Fruit fly (Drosophila melanogaster) whole organism, embryonic: Measurements from ENCODE around the gene Dop1R2.

Source experiments
- ATbp ChIP-seq: fragments of 200-800 bp; sonication (Bioruptor generic); optimal IDR thresholded peaks from 2 replicates; lab custom pipeline; 2017; ENCODE audit warnings: missing biosample characterization, mild to moderate bottlenecking, missing genetic modification characterization, missing genetic modification reagents
- B-H2 ChIP-seq: fragments of 200-800 bp; sonication (Bioruptor generic); optimal IDR thresholded peaks from 2 replicates; lab custom pipeline; 2018; ENCODE audit warnings: missing biosample characterization, mild to moderate bottlenecking, missing genetic modification characterization
- BEAF-32 ChIP-seq: fragments of 200-800 bp; sonication (Bioruptor generic); optimal IDR thresholded peaks from 3 replicates; lab custom pipeline; 2017; ENCODE audit warnings: missing biosample characterization, missing genetic modification characterization, mild to moderate bottlenecking, moderate library complexity, missing genetic modification reagents
- Bdp1 ChIP-seq: fragments of 200-800 bp; sonication (Bioruptor generic); optimal IDR thresholded peaks from 3 replicates; lab custom pipeline; 2016; ENCODE audit warnings: missing biosample characterization, missing genetic modification characterization
- CG10462 ChIP-seq: fragments of 200-800 bp; sonication (Bioruptor generic); optimal IDR thresholded peaks from 2 replicates; lab custom pipeline; 2016; ENCODE audit warnings: missing biosample characterization, missing genetic modification characterization
- CG10959 ChIP-seq: fragments of 200-800 bp; sonication (Bioruptor generic); IDR thresholded peaks from 2 replicates; pipeline ENCODE4 v1.3.6; 2022; ENCODE audit warnings: missing biosample characterization, missing genetic modification characterization
- CG11085 ChIP-seq: fragments of 200-800 bp; sonication (Bioruptor generic); IDR thresholded peaks from 2 replicates; pipeline ENCODE4 v1.3.6; 2022; ENCODE audit warnings: missing biosample characterization, missing genetic modification characterization
- CG11504 ChIP-seq: fragments of 200-800 bp; sonication (Bioruptor generic); optimal IDR thresholded peaks from 3 replicates; lab custom pipeline; 2019; ENCODE audit warnings: missing biosample characterization, mild to moderate bottlenecking, missing genetic modification characterization, moderate library complexity
- CG12219 ChIP-seq: fragments of 200-800 bp; sonication (Bioruptor generic); optimal IDR thresholded peaks from 3 replicates; lab custom pipeline; 2018; ENCODE audit warnings: missing biosample characterization, mild to moderate bottlenecking, missing genetic modification characterization
- CG12299 ChIP-seq: fragments of 200-800 bp; sonication (Bioruptor generic); optimal IDR thresholded peaks from 2 replicates; lab custom pipeline; 2018; ENCODE audit warnings: missing biosample characterization, mild to moderate bottlenecking, missing genetic modification characterization
- CG13424 ChIP-seq: fragments of 200-800 bp; sonication (Bioruptor generic); optimal IDR thresholded peaks from 2 replicates; lab custom pipeline; 2019; ENCODE audit warnings: missing biosample characterization, mild to moderate bottlenecking, missing genetic modification characterization, moderate library complexity
- CG16813 ChIP-seq: fragments of 200-800 bp; sonication (Bioruptor generic); IDR thresholded peaks from 3 replicates; pipeline ENCODE4 v1.3.6; 2022; ENCODE audit warnings: missing biosample characterization, missing genetic modification characterization; ENCODE audit not compliant: partially characterized antibody
- CG1792 ChIP-seq: fragments of 200-800 bp; sonication (Bioruptor generic); optimal IDR thresholded peaks from 2 replicates; lab custom pipeline; 2016; ENCODE audit warnings: missing biosample characterization, missing genetic modification characterization
- CG1832 ChIP-seq: fragments of 200-800 bp; sonication (Bioruptor generic); optimal IDR thresholded peaks from 2 replicates; lab custom pipeline; 2017; ENCODE audit warnings: missing biosample characterization, mild to moderate bottlenecking, missing genetic modification characterization, inconsistent platforms
- CG18619 ChIP-seq: fragments of 200-800 bp; sonication (Bioruptor generic); optimal IDR thresholded peaks from 3 replicates; lab custom pipeline; 2017; ENCODE audit warnings: missing biosample characterization, mild to moderate bottlenecking, missing genetic modification characterization
- CG30020 ChIP-seq: fragments of 200-800 bp; optimal IDR thresholded peaks from 2 replicates; lab custom pipeline; 2019; ENCODE audit warnings: missing biosample characterization, mild to moderate bottlenecking, missing genetic modification characterization, moderate library complexity
- CG34422 ChIP-seq: fragments of 200-800 bp; sonication (Bioruptor generic); IDR thresholded peaks from 3 replicates; pipeline ENCODE4 v1.3.6; 2022; ENCODE audit warnings: missing biosample characterization, missing genetic modification characterization
- CG7556 ChIP-seq: fragments of 200-800 bp; sonication (Bioruptor generic); optimal IDR thresholded peaks from 2 replicates; lab custom pipeline; 2017; ENCODE audit warnings: missing biosample characterization, mild to moderate bottlenecking, missing genetic modification characterization
- CG8388 ChIP-seq: fragments of 200-800 bp; sonication (Bioruptor generic); optimal IDR thresholded peaks from 2 replicates; lab custom pipeline; 2019; ENCODE audit warnings: missing biosample characterization, mild to moderate bottlenecking, missing genetic modification characterization, moderate library complexity
- CG8944 ChIP-seq: fragments of 200-800 bp; sonication (Bioruptor generic); optimal IDR thresholded peaks from 3 replicates; lab custom pipeline; 2016; ENCODE audit warnings: missing biosample characterization, missing genetic modification characterization
- CG9609 ChIP-seq: fragments of 200-800 bp; sonication (Bioruptor generic); optimal IDR thresholded peaks from 3 replicates; lab custom pipeline; 2016; ENCODE audit warnings: missing biosample characterization, missing genetic modification characterization
- CG9817 ChIP-seq: fragments of 200-800 bp; sonication (Bioruptor generic); optimal IDR thresholded peaks from 2 replicates; lab custom pipeline; 2018; ENCODE audit warnings: missing biosample characterization, mild to moderate bottlenecking, missing genetic modification characterization, moderate library complexity
- D19A ChIP-seq: fragments of 200-800 bp; optimal IDR thresholded peaks from 3 replicates; lab custom pipeline; 2019; ENCODE audit warnings: missing biosample characterization, mild to moderate bottlenecking, missing genetic modification characterization, moderate library complexity
- Dek ChIP-seq: fragments of 200-800 bp; sonication (Bioruptor generic); optimal IDR thresholded peaks from 3 replicates; lab custom pipeline; 2019; ENCODE audit warnings: missing biosample characterization, mild to moderate bottlenecking, missing genetic modification characterization, moderate library complexity
- ERR ChIP-seq: fragments of 200-800 bp; sonication (Bioruptor generic); optimal IDR thresholded peaks from 2 replicates; lab custom pipeline; 2016; ENCODE audit warnings: missing biosample characterization, missing genetic modification characterization
- Eip74EF ChIP-seq, 2 experiments: fragments of 200-800 bp in 1 of 2; fragments of >200 bp in 1 of 2; sonication (Bioruptor generic) in 1 of 2; optimal IDR thresholded peaks; 2 replicates each; lab custom pipeline; 2017 to 2019; ENCODE audit warnings: missing biosample characterization in 2 of 2, missing genetic modification characterization in 2 of 2, mild to moderate bottlenecking in 1 of 2, moderate library complexity in 1 of 2
- Gug ChIP-seq: fragments of 200-800 bp; sonication (Bioruptor generic); IDR thresholded peaks from 4 replicates; pipeline ENCODE4 v1.3.6; 2022; ENCODE audit warnings: missing biosample characterization, missing genetic modification characterization
- Hand ChIP-seq: fragments of 200-800 bp; sonication (Bioruptor generic); optimal IDR thresholded peaks from 2 replicates; lab custom pipeline; 2017; ENCODE audit warnings: mild to moderate bottlenecking, missing biosample characterization, missing genetic modification reagents, missing genetic modification characterization
- Jarid2 ChIP-seq: fragments of 200-800 bp; sonication (Bioruptor generic); optimal IDR thresholded peaks from 3 replicates; lab custom pipeline; 2017; ENCODE audit warnings: mild to moderate bottlenecking, missing biosample characterization, missing genetic modification reagents, missing genetic modification characterization
- Lhr ChIP-seq: fragments of 200-800 bp; sonication (Bioruptor generic); optimal IDR thresholded peaks from 3 replicates; lab custom pipeline; 2017; ENCODE audit warnings: mild to moderate bottlenecking, missing biosample characterization, missing genetic modification reagents, missing genetic modification characterization
- Lim3 ChIP-seq: fragments of 200-800 bp; sonication (Bioruptor generic); IDR thresholded peaks from 2 replicates; pipeline ENCODE4 v1.3.6; 2022; ENCODE audit warnings: missing biosample characterization, missing genetic modification characterization
- Meics ChIP-seq: fragments of 200-800 bp; sonication (Bioruptor generic); optimal IDR thresholded peaks from 2 replicates; lab custom pipeline; 2017; ENCODE audit warnings: missing biosample characterization, mild to moderate bottlenecking, missing genetic modification characterization
- Six4 ChIP-seq: fragments of 200-800 bp; sonication (Bioruptor generic); optimal IDR thresholded peaks from 2 replicates; lab custom pipeline; 2016; ENCODE audit warnings: missing biosample characterization, missing genetic modification characterization
- Sox102F ChIP-seq: fragments of 200-800 bp; sonication (Bioruptor generic); optimal IDR thresholded peaks from 2 replicates; lab custom pipeline; 2018; ENCODE audit warnings: missing biosample characterization, mild to moderate bottlenecking, missing genetic modification characterization, moderate library complexity
- Sry-β ChIP-seq: fragments of 200-800 bp; sonication (Bioruptor generic); optimal IDR thresholded peaks from 2 replicates; lab custom pipeline; 2018; ENCODE audit warnings: missing biosample characterization, mild to moderate bottlenecking, missing genetic modification characterization, moderate library complexity
- YL-1 ChIP-seq: fragments of 200-800 bp; sonication (Bioruptor generic); optimal IDR thresholded peaks from 3 replicates; lab custom pipeline; 2017; ENCODE audit warnings: missing biosample characterization, mild to moderate bottlenecking, missing genetic modification characterization
- cas ChIP-seq: fragments of 200-800 bp; sonication (Bioruptor generic); IDR thresholded peaks from 2 replicates; pipeline ENCODE4 v1.3.6; 2022; ENCODE audit warnings: missing biosample characterization, missing genetic modification characterization
- dati ChIP-seq: fragments of 200-800 bp; sonication (Bioruptor generic); IDR thresholded peaks from 2 replicates; pipeline ENCODE4 v1.3.6; 2022; ENCODE audit warnings: missing biosample characterization, missing genetic modification characterization
- dysf ChIP-seq: fragments of 200-800 bp; sonication (Bioruptor generic); IDR thresholded peaks from 3 replicates; pipeline ENCODE4 v1.3.6; 2022; ENCODE audit warnings: missing biosample characterization, missing genetic modification characterization
- fd64A ChIP-seq: fragments of 200-800 bp; sonication (Bioruptor generic); optimal IDR thresholded peaks from 3 replicates; lab custom pipeline; 2018; ENCODE audit warnings: missing biosample characterization, mild to moderate bottlenecking, missing genetic modification characterization
- fru ChIP-seq: fragments of >200 bp; optimal IDR thresholded peaks from 2 replicates; lab custom pipeline; 2017
- fu2 ChIP-seq: fragments of 200-800 bp; sonication (Bioruptor generic); optimal IDR thresholded peaks from 2 replicates; lab custom pipeline; 2016; ENCODE audit warnings: missing biosample characterization, missing genetic modification characterization
- gcm ChIP-seq: fragments of 200-800 bp; sonication (Bioruptor generic); optimal IDR thresholded peaks from 2 replicates; lab custom pipeline; 2019; ENCODE audit warnings: missing biosample characterization, mild to moderate bottlenecking, missing genetic modification characterization, moderate library complexity
- kah ChIP-seq: fragments of 200-800 bp; sonication (Bioruptor generic); optimal IDR thresholded peaks from 2 replicates; lab custom pipeline; 2018; ENCODE audit warnings: missing biosample characterization, mild to moderate bottlenecking, missing genetic modification characterization
- pho ChIP-seq: fragments of 200-800 bp; sonication (Bioruptor generic); optimal IDR thresholded peaks from 2 replicates; lab custom pipeline; 2016; ENCODE audit warnings: missing biosample characterization, missing genetic modification characterization
- run ChIP-seq: fragments of 200-800 bp; sonication (Bioruptor generic); optimal IDR thresholded peaks from 3 replicates; lab custom pipeline; 2018; ENCODE audit warnings: missing biosample characterization, mild to moderate bottlenecking, missing genetic modification characterization
- sens ChIP-seq: fragments of 200-800 bp; sonication (Bioruptor generic); peaks from one replicate; lab custom pipeline; 2016; ENCODE audit warnings: missing biosample characterization, missing genetic modification characterization
- twi ChIP-seq: fragments of 200-800 bp; optimal IDR thresholded peaks from 2 replicates; lab custom pipeline; 2019; ENCODE audit warnings: missing biosample characterization, mild to moderate bottlenecking, missing genetic modification characterization, moderate library complexity
- z ChIP-seq: fragments of 200-800 bp; sonication (Bioruptor generic); IDR thresholded peaks from 3 replicates; pipeline ENCODE4 v1.3.6; 2022; ENCODE audit warnings: missing biosample characterization, missing genetic modification characterization

The Dop1R2 gene

DNA sequence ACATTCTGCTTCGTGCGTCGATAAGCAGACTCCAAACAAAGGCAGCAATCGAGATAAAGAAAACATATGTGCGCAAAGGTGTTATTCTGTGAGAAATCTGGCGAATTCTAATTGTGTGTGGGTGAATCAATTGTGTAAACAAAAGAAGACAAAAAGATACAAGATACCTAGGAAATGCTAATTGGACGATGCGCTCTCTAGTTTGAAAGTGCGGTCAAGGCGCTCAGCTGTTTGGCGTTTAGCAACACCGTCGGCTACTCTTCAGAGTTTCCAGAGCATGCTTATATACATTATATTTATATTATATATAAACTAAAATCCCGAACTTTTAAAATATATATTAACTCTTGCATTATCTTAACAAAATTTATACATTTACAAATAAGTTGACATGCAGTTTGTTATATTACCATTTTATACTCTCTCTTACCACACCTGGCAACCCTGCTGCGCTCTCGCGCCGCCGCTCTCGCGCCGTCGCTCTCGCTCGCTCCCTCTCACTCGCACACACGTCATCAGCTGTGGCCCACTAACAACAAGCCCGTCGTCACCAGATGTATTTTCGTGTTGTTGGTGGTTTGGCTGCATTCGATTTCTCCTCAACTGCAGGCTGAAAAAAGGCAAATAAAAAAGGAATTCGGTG, 41.1 kb downstream of the Dop1R2 start, which contains the start of gene CG1907 (continued):
- TF ChIP-seq Sox102F (GFP tag; lab: Kevin White, UChicago) (peak; percentile 98), Eip74EF (GFP tag; optimal IDR thresholded peaks at IDR 0.05; lab: Kevin White, UChicago) (peak in 1 of 2 experiments; percentile 96), D19A (tag; lab: Kevin White, UChicago) (peak; percentile 95), Meics (GFP tag; lab: Kevin White, UChicago) (peak; percentile 98), CG34422 (peak; percentile 98), CG8388 (GFP tag; lab: Kevin White, UChicago) (peak; percentile 97), CG13424 (tag; lab: Kevin White, UChicago) (peak; percentile 99), CG10959 (GFP tag; lab: Robert Waterston, UW) (peak; percentile 98), Hand (GFP tag; lab: Kevin White, UChicago) (peak; percentile 96), CG1832 (GFP tag; lab: Kevin White, UChicago) (peak; percentile 91), CG11504 (peak; percentile 97), CG30020 (peak; percentile 87), dysf (GFP tag; lab: Robert Waterston, UW) (peak; percentile 99), Dek (peak; percentile 96), CG16813 (GFP tag; lab: Robert Waterston, UW) (peak; percentile 29; the same call in 1 of the 3 replicates), kah (GFP tag; lab: Kevin White, UChicago) (peak; percentile 93), run (peak; percentile 97), CG10462 (peak; percentile 96), CG1792 (GFP tag; lab: Kevin White, UChicago) (peak; percentile 71), fu2 (GFP tag; lab: Kevin White, UChicago) (peak; percentile 69), Bdp1 (peak; percentile 78), pho (peak; percentile 70), Gug (GFP tag; lab: Robert Waterston, UW) (peak; percentile 96), CG9817 (tag; lab: Kevin White, UChicago) (peak; percentile 97), gcm (GFP tag; lab: Kevin White, UChicago) (peak; percentile 98), z (GFP tag; lab: Robert Waterston, UW) (peak; percentile 72; the same call in 2 of the 3 replicates), Sry-β (GFP tag; lab: Kevin White, UChicago) (peak; percentile 68), CG12299 (peak; percentile 96), twi (tag; lab: Kevin White, UChicago) (peak; percentile 97), CG8944 (GFP tag; lab: Kevin White, UChicago) (peak; percentile 79), CG11085 (GFP tag; lab: Robert Waterston, UW) (peak; percentile 98), YL-1 (GFP tag; lab: Kevin White, UChicago) (peak; percentile 96), CG7556 (GFP tag; lab: Kevin White, UChicago) (peak; percentile 99), cas (GFP tag; lab: Robert Waterston, UW) (peak; percentile 96), Lim3 (GFP tag; lab: Robert Waterston, UW) (peak; percentile 88), fru (no peak), CG9609 (GFP tag; lab: Kevin White, UChicago) (peak; percentile 77), dati (GFP tag; lab: Robert Waterston, UW) (peak; percentile 93), Jarid2 (GFP tag; lab: Kevin White, UChicago) (peak; percentile 90), BEAF-32 (peak; percentile 33), ATbp (GFP tag; lab: Kevin White, UChicago) (peak; percentile 96), fd64A (GFP tag; lab: Kevin White, UChicago) (peak; percentile 94), CG18619 (peak; percentile 96), B-H2 (GFP tag; lab: Kevin White, UChicago) (peak; percentile 95), Lhr (peak; percentile 95), Six4 (peak; percentile 97), sens (GFP tag; lab: Kevin White, UChicago) (peak; percentile 98), CG12219 (GFP tag; lab: Kevin White, UChicago) (peak; percentile 95), ERR (GFP tag; lab: Kevin White, UChicago) (peak; percentile 75)
